Worm (Caenorhabditis elegans): ENCODE measurements around the gene Y46G5A.36.

Y46G5A.36 gene

DNA sequence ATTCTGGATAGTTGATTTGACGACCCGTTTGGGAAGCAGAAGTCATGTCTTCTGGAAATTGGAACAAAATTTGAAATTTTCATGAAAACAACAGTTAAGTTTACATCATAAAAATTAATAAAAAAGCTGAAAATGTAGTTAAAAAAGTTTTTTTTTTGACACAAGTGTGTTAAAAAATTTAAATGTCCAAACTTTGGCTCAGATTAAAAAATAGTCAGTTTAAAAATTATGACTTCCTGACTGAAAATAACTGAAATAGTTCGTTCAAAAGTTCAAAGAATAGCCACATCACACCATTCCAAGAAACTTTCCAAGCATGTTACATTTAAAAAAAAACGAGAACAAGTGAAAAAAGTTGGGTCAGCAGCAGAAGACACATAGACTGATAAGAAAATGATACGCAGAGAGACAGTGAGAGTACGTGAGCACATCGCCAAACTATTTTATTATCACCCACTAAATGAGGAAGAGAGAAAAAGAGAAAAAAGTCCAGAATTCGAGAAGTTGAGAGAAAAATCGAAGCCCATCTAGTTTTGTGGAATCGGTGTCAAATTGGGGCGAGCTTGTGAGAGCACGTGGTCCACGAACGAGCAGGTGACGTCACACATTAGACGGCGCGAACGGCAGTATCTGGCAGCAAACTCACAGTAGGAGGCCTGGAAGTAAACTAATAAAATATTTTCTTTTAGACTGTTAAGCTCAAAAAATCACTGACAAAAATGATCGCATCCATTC is 6.9 kb upstream of the Y46G5A.36 start, which contains the start of gene acl-7:
TSS of gene acl-7 (minus strand) at position 51 of the 735 bp plus-strand sequence.
- no peak for TF ChIP-seq snpc-4 (GFP tag; optimal IDR thresholded peaks at IDR 0.05)
- no peak for TF ChIP-seq snpc-4 (tag; optimal IDR thresholded peaks at IDR 0.05)
- TF ChIP-seq mcd-1 (GFP tag; IDR thresholded peaks at IDR 0.05), result 0 out of 2 replicates have a peak, but pooled peaks have one; percentile 27
- no peak for TF ChIP-seq K12H6.12 (tag; optimal IDR thresholded peaks at IDR 0.05)
- TF ChIP-seq nhr-80 (tag; optimal IDR thresholded peaks at IDR 0.05), result peak; percentile 76
- TF ChIP-seq atf-7 (tag; optimal IDR thresholded peaks at IDR 0.05), result peak; percentile 23

DNA sequence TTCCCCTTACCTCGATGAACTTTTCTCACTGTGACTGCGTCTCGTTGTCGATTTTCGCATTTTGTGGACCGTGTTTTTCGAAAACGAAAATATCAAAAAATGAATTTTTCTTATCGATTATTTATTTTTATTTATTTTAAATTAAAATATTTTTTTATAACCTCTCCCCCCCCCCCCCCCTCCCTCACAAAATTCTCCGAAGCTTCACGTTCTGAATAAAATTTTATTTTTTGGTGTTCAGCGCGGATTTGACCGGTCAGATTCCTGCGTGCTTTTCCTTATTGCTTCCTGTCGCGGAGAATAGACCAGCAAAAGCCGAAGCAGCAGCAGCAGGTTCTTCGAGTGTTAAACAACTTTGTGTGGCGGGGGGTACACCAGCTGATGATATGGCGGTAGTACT is 5.0 kb upstream of the Y46G5A.36 start, which contains the start of gene Y46G5A.22:
TSS of gene Y46G5A.22 (minus strand) at position 101 of the 400 bp plus-strand sequence.
- no peak for TF ChIP-seq F52B5.7 (tag; optimal IDR thresholded peaks at IDR 0.05)
- TF ChIP-seq sea-2 (GFP tag; IDR thresholded peaks at IDR 0.05), result no peak
- no peak for TF ChIP-seq B0035.1 (tag; optimal IDR thresholded peaks at IDR 0.05)
- no peak for TF ChIP-seq F22D6.2 (tag; optimal IDR thresholded peaks at IDR 0.05)
- no peak for TF ChIP-seq somi-1 (GFP tag; optimal IDR thresholded peaks at IDR 0.05)
- no peak for TF ChIP-seq F57C9.4 (tag; optimal IDR thresholded peaks at IDR 0.05)
- no peak for TF ChIP-seq sptf-2 (GFP tag; optimal IDR thresholded peaks at IDR 0.05)
- no peak for TF ChIP-seq ztf-26 (tag; optimal IDR thresholded peaks at IDR 0.05)
- no peak for TF ChIP-seq nhr-90 (tag; optimal IDR thresholded peaks at IDR 0.05)
- TF ChIP-seq akir-1 (GFP tag; optimal IDR thresholded peaks at IDR 0.05), result no peak

DNA sequence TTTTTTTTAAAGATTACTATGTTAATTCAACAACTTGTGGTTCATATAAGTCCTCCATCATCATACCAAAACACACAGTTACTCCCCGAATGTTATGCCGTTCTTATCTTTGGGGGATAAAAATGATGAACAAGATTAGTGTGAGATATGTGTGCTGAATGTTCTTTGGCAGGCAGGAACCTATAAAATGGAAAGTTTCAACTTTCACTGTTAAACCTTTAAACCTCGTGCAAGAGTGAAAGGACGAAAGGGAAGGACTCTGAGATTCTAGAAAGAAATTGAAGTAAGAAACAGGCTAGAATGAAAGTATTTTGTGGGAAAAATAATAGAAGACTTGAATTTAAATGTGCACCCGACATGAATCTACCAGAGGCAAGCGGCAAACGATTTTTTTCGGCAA is 3.5 kb upstream of the Y46G5A.36 start:
- TF ChIP-seq dox-1 (GFP tag; IDR thresholded peaks at IDR 0.05), result no peak
- no peak for TF ChIP-seq F10E7.11 (tag; optimal IDR thresholded peaks at IDR 0.05)
- TF ChIP-seq somi-1 (GFP tag; optimal IDR thresholded peaks at IDR 0.05), result no peak
- no peak for TF ChIP-seq atf-7 (tag; optimal IDR thresholded peaks at IDR 0.05)
- no peak for TF ChIP-seq hrde-1 (tag; optimal IDR thresholded peaks at IDR 0.05; ENCODE audit: borderline replicate concordance)
- no peak for TF ChIP-seq cebp-1 (GFP tag; IDR thresholded peaks at IDR 0.05)
- TF ChIP-seq cebp-1 (tag; optimal IDR thresholded peaks at IDR 0.05), result no peak
- no peak for TF ChIP-seq ccch-3 (GFP tag; optimal IDR thresholded peaks at IDR 0.05)
- no peak for TF ChIP-seq snpc-1.3 (tag; optimal IDR thresholded peaks at IDR 0.05; ENCODE audit: insufficient read depth)
- TF ChIP-seq efl-1 (GFP tag; optimal IDR thresholded peaks at IDR 0.05), result no peak
- TF ChIP-seq F55B11.4 (tag; optimal IDR thresholded peaks at IDR 0.05; ENCODE audit: borderline replicate concordance, insufficient read depth), result no peak

DNA sequence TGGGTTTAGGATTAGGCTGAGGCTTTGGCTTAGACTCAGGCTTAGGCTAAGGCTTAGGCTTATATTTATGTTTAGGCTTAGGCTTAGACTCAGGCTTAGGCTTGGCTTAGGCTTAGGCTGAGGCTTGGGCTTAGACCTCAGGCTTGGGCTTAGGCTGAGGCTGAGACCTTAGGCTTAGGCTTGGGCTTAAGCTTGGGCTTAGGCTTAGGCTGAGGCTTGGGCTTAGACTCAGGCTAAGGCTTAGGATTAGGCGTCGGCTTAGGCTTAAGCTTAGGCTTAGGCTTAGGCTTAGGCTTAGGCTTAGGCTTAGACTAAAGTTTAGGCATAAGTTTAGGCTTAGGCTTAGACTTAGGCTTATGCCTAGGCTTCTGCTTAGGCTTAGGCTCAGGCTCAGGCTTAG is 984 bp downstream of the Y46G5A.36 start:
- TF ChIP-seq egrh-3 (GFP tag; IDR thresholded peaks at IDR 0.05), result 0 out of 2 replicates have a peak, but pooled peaks have one; percentile 6
- no peak for TF ChIP-seq efl-1 (GFP tag; optimal IDR thresholded peaks at IDR 0.05)

DNA sequence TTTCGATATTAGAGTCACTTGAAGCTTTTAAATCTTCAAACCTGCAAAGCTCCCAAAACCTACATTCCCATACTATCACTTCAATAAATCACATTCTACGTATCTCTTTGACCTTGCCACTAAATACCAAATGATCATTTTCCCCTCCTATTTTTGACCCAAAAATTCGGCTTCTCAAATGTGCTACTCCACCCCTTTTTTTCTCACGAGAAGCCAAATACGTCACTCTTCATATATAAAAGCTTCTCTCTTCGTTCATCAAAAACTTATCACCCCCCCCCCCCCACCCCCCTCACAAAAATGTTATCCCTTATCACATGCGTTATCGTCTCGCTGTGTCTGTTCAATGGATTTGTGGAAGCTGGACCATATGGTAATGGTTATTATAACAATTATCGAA is 3.3 kb downstream of the Y46G5A.36 start, which contains the start of gene Y46G5A.38:
TSS of gene Y46G5A.38 (plus strand) at position 301 of the 400 bp plus-strand sequence.
- TF ChIP-seq Y56A3A.18 (GFP tag; IDR thresholded peaks at IDR 0.05), result no peak
- no peak for TF ChIP-seq bed-2 (GFP tag; IDR thresholded peaks at IDR 0.05)
- no peak for TF ChIP-seq F39B2.1 (GFP tag; IDR thresholded peaks at IDR 0.05)
- no peak for TF ChIP-seq ceh-27 (GFP tag; optimal IDR thresholded peaks at IDR 0.05)
- TF ChIP-seq aptf-2 (GFP tag; conservative IDR thresholded peaks at IDR 0.05), result no peak
- no peak for TF ChIP-seq ztf-3 (GFP tag; optimal IDR thresholded peaks at IDR 0.05)
- TF ChIP-seq ceh-91 (GFP tag; IDR thresholded peaks at IDR 0.05), result no peak
- no peak for TF ChIP-seq fkh-3 (tag; optimal IDR thresholded peaks at IDR 0.05)
- no peak for TF ChIP-seq hsf-1 (GFP tag; IDR thresholded peaks at IDR 0.05)
- TF ChIP-seq T07F8.4 (tag; optimal IDR thresholded peaks at IDR 0.05), result no peak
- no peak for TF ChIP-seq hlh-26 (GFP tag; conservative IDR thresholded peaks at IDR 0.05)
- TF ChIP-seq D2030.7 (GFP tag; IDR thresholded peaks at IDR 0.05), result no peak
- no peak for TF ChIP-seq B0336.3 (GFP tag; IDR thresholded peaks at IDR 0.05)
- no peak for TF ChIP-seq ztf-6 (GFP tag; IDR thresholded peaks at IDR 0.05)
- no peak for TF ChIP-seq ceh-58 (GFP tag; IDR thresholded peaks at IDR 0.05)
- TF ChIP-seq sdz-38 (tag; optimal IDR thresholded peaks at IDR 0.05), result no peak
- TF ChIP-seq lin-26 (GFP tag; IDR thresholded peaks at IDR 0.05), result no peak

Data from whole organism, young adult.